Worm (Caenorhabditis elegans): ENCODE results near the gene F17E9.3.
"Not testable (repeated sequence)": the region's sequence is repeated elsewhere in the genome, so short reads cannot be mapped to it uniquely, and the experiment has no call there.

F17E9.3 gene

DNA sequence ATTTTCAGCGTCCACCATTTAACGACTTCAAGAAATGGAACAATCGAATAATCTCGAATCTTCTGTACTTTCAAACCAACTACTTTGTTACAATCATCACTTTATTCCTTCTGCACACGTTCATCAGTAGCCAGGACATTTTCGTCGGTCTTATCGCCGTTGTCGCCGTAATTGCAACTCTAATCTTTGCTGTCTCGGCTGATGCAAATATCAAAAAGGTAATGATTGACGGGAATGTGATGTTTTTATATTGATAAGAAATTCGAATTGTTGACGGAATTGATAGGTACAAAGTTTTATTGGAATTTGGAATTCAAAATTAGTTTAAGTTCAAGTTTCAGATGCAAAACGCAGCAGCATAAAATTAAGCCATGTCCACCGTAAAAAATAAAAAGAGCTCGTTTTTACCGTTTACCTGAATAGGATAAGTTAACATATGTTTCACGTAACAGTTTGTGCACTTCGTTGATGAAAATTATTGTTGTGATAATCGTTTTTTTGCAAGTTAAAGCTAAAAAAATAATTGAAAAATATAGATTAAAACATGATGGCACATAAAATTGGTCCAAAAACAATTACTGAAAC, 25.7 kb downstream of the F17E9.3 start:
- no peak for TF ChIP-seq unc-62 (GFP tag; optimal IDR thresholded peaks at IDR 0.05)

- TF ChIP-seq unc-62 (GFP tag; optimal IDR thresholded peaks at IDR 0.05): no peak
Measured at ce11 chrIV:8382695-8383094, 28.0 kb downstream of the F17E9.3 start, which contains the start of gene D2096.9. Gene D2096.9 (minus strand): TSS chrIV:8382795.

- TF ChIP-seq unc-62 (GFP tag; optimal IDR thresholded peaks at IDR 0.05): no peak
Measured at ce11 chrIV:8384737-8385136, 30.1 kb downstream of the F17E9.3 start.

DNA sequence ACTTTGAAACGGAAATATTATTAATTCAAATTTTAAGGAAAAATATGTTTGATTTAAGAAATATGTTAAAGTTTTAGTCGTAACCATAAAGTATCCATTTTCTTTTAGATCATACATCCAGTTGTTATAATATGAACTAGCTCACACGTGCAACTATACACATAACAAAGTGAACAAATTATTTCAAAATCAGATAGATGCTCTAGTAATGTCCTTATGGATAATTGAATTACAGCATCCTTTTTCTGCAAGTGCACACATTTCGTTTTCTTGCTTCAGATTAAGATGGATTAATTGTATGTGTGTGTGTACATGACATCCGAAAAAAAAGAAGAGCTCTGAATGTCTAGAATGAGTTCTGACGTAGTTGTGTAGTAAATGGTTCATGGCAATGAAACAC, 31.0 kb downstream of the F17E9.3 start:
- TF ChIP-seq unc-62 (GFP tag; optimal IDR thresholded peaks at IDR 0.05): no peak

DNA sequence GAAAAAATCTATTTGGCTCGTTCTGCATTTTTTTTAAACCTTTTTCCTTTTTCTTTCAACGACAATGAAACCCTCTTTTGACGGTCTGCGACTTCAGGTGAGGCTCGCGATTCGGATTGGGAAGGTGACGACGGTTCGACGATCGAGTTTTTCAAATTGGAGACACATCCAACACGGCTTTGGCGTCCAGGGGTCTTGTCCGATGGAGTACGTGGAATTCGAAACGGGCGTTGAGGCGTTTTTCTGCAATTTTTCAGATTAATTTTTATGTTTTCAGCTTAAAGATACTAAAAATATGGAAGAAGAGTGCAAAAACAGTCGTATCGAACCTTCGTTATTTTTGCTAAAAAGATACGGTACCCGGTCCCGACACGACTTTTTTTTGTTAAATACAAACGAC, 34.5 kb downstream of the F17E9.3 start, which contains the start of gene D2096.10:
Gene D2096.10, minus strand, starts transcription at position 101 of the 400 bp plus-strand sequence.
- TF ChIP-seq unc-62 (GFP tag; optimal IDR thresholded peaks at IDR 0.05): not testable (repeated sequence)

- TF ChIP-seq unc-62 (GFP tag; optimal IDR thresholded peaks at IDR 0.05): no peak
Measured at ce11 chrIV:8394105-8394504, 39.4 kb downstream of the F17E9.3 start, which contains the start of gene D2096.11. Gene D2096.11 (minus strand): TSS chrIV:8394205.

ce11 chrIV:8396348-8396747, 41.7 kb downstream of the F17E9.3 start, which contains the start of gene timm-17B.2:
Gene timm-17B.2 (plus strand): TSS chrIV:8396648.
- no peak for TF ChIP-seq unc-62 (GFP tag; optimal IDR thresholded peaks at IDR 0.05)

ce11 chrIV:8397814-8398213, 43.1 kb downstream of the F17E9.3 start:
- no peak for TF ChIP-seq unc-62 (GFP tag; optimal IDR thresholded peaks at IDR 0.05)

Measured in whole organism, dauer.